Worm (Caenorhabditis elegans): ENCODE data around the gene str-8.
"Not testable (repeated sequence)": the region's sequence is repeated elsewhere in the genome, so short reads cannot be mapped to it uniquely, and the experiment has no call there.

str-8 gene

DNA sequence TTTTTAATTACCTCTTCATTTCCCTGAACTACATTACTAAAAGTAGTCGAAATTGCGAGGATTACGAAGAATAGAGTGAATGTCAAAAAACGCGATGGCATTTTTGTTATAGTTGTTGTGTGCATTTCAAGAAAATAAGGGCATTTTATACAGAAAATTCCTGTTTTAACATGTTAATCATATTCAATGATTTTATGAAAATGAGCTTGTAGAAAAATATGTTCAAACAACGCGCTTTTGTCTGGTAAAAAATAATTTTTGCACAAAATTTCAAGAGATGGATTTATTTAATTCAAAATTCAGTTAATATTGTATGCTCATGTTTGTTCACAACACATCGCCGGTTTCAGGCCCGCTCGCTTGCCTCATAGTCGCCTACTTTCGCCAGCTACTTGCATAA is 43.3 kb downstream of the str-8 start, which contains the start of gene T26E4.10:
TSS of gene T26E4.10 (minus strand) at position 101 of the 400 bp plus-strand sequence.
- TF ChIP-seq mab-9 (GFP tag; IDR thresholded peaks at IDR 0.05) (no peak), C04F5.9 (tag; optimal IDR thresholded peaks at IDR 0.05) (no peak), sptf-1 (tag; optimal IDR thresholded peaks at IDR 0.05) (no peak), mep-1 (tag; optimal IDR thresholded peaks at IDR 0.05) (no peak), swsn-7 (tag; optimal IDR thresholded peaks at IDR 0.05) (no peak), aha-1 (tag; optimal IDR thresholded peaks at IDR 0.05) (no peak), lir-3 (tag; optimal IDR thresholded peaks at IDR 0.05; ENCODE audit: poor library complexity) (no peak), nhr-11 (tag; optimal IDR thresholded peaks at IDR 0.05) (no peak), nhr-20 (tag; optimal IDR thresholded peaks at IDR 0.05) (no peak), ama-1 (optimal IDR thresholded peaks at IDR 0.05) (no peak), ets-5 (GFP tag; IDR thresholded peaks at IDR 0.05) (no peak), xbp-1 (tag; optimal IDR thresholded peaks at IDR 0.05) (no peak), vab-15 (tag; optimal IDR thresholded peaks at IDR 0.05) (no peak), C34B4.2 (tag; optimal IDR thresholded peaks at IDR 0.05) (no peak), mdl-1 (tag; optimal IDR thresholded peaks at IDR 0.05) (no peak), ceh-8 (GFP tag; optimal IDR thresholded peaks at IDR 0.05) (no peak), lin-13 (GFP tag; optimal IDR thresholded peaks at IDR 0.05) (no peak), fos-1 (tag; optimal IDR thresholded peaks at IDR 0.05) (no peak)

DNA sequence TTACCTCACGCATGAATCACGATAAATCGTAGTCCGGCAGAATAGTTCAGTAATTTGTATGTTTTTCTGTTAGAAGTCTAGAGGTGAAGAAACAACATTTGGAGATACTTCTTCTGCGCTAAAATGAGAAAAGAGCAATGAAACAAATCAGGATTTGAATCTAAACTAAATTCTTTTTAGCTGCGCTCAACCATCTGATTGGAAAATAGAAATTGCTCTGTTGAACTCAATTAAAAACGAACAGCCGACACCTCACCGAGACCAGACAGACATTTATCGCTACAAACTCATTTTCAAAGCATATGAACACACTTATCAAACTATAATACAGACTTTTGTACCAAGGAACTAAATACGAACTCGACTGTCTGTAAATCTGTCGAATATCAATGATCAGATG is 47.8 kb downstream of the str-8 start, which contains the start of gene T26E4.9:
TSS of gene T26E4.9 (minus strand) at position 101 of the 400 bp plus-strand sequence.
- TF ChIP-seq efl-1 (optimal IDR thresholded peaks at IDR 0.05); efl-1 (GFP tag; optimal IDR thresholded peaks at IDR 0.05 in 1 of 2); nhr-19 (GFP tag; conservative IDR thresholded peaks at IDR 0.05); vab-15 (tag; optimal IDR thresholded peaks at IDR 0.05): not testable (repeated sequence)

DNA sequence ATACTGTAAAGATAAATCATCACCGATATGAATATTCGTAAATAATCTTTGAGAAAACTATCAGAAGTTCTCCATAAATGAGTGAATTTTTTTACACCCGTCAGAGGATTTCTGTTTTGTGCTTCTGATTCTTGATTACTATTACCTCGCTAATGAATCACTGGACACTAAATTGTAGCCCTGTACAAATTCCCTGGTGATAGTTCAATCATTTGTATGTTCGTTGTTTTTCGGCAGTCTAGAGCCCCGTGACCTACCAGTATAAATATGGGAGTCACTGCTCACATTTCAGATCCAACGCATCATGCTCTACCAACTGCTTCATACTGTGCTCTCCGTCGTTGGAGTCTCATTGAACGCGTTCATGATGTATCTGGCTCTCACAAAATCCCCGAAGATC is 48.2 kb downstream of the str-8 start, which contains the start of gene srd-27:
TSS of gene srd-27 (plus strand) at position 301 of the 400 bp plus-strand sequence.
- TF ChIP-seq unc-98 (GFP tag; IDR thresholded peaks at IDR 0.05); lsy-2 (tag; optimal IDR thresholded peaks at IDR 0.05); pqm-1 (tag; optimal IDR thresholded peaks at IDR 0.05): not testable (repeated sequence)

DNA sequence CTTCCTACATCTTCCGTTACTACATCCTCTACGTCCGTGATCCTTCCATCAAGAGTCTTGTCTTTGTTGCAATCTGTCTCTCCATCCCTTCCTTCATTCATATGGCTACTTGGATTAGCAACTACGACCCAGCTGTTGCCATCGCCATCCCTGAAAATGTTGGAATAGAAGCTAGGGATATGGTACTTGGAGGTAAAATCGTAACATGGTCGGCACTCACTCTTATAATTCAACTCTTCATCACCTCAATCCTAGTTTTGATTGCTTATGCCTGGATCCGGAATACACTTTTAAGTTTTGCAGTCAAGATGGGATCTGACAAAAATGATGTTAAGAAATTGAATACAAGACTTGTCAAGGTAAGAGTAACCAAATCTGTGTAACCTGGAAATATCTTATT is 48.9 kb downstream of the str-8 start, which contains the start of gene T26E4.18:
TSS of gene T26E4.18 (minus strand) at position 101 of the 400 bp plus-strand sequence.
- not testable (repeated sequence) for TF ChIP-seq rnt-1 (tag; optimal IDR thresholded peaks at IDR 0.05); unc-130 (tag; optimal IDR thresholded peaks at IDR 0.05); lin-13 (GFP tag; optimal IDR thresholded peaks at IDR 0.05)

Data from whole organism, L1 larva.